Fruit fly (Drosophila melanogaster): Measurements from ENCODE around the gene CG14926.

The CG14926 gene

dm6 chr2L:11323917-11324316, 19.2 kb downstream of the CG14926 start (continued):
- TF ChIP-seq Drgx (GFP tag; IDR thresholded peaks at IDR 0.05): peak; percentile 95
- TF ChIP-seq CG31388 (GFP tag; optimal IDR thresholded peaks at IDR 0.05): peak; percentile 9
- TF ChIP-seq bbx (GFP tag; IDR thresholded peaks at IDR 0.05; ENCODE audit: partially characterized antibody): no peak
- TF ChIP-seq CG14050 (GFP tag; IDR thresholded peaks at IDR 0.05): peak; percentile 28; the same call in 1 of the 3 replicates
- TF ChIP-seq CG6272 (GFP tag; IDR thresholded peaks at IDR 0.05): no peak
- TF ChIP-seq CG12299 (tag; optimal IDR thresholded peaks at IDR 0.05): no peak
- TF ChIP-seq ro (GFP tag; IDR thresholded peaks at IDR 0.05): 0 out of 2 replicates have a peak, but pooled peaks have one; percentile 9
- no peak for TF ChIP-seq bigmax (GFP tag; optimal IDR thresholded peaks at IDR 0.05)
- TF ChIP-seq CG17568 (GFP tag; optimal IDR thresholded peaks at IDR 0.05): peak; percentile 14
- TF ChIP-seq trem (tag; optimal IDR thresholded peaks at IDR 0.05): peak; percentile 52
- no peak for TF ChIP-seq D19B (GFP tag; optimal IDR thresholded peaks at IDR 0.05)
- TF ChIP-seq wdn (GFP tag; IDR thresholded peaks at IDR 0.05): no peak
- TF ChIP-seq luna (GFP tag; optimal IDR thresholded peaks at IDR 0.05): no peak
- peak; percentile 1 for TF ChIP-seq BtbVII (GFP tag; optimal IDR thresholded peaks at IDR 0.05)
- no peak for TF ChIP-seq Opbp (GFP tag; IDR thresholded peaks at IDR 0.05; ENCODE audit: partially characterized antibody)
- peak; percentile 26; the same call in 1 of the 2 replicates for TF ChIP-seq Atf6 (GFP tag; IDR thresholded peaks at IDR 0.05)
- TF ChIP-seq CG2678 (tag; optimal IDR thresholded peaks at IDR 0.05): peak; percentile 63
- peak; percentile 58 for TF ChIP-seq CG15269 (tag; optimal IDR thresholded peaks at IDR 0.05)
- no peak for TF ChIP-seq GATAe (GFP tag; conservative IDR thresholded peaks at IDR 0.05)
- no peak for TF ChIP-seq CG10321 (GFP tag; IDR thresholded peaks at IDR 0.05)
- TF ChIP-seq Fer3 (tag; optimal IDR thresholded peaks at IDR 0.05): peak; percentile 20
- TF ChIP-seq Oli (tag; optimal IDR thresholded peaks at IDR 0.05): peak; percentile 72
- TF ChIP-seq CG18764 (GFP tag; optimal IDR thresholded peaks at IDR 0.05): peak; percentile 27
- TF ChIP-seq CG34376 (GFP tag; optimal IDR thresholded peaks at IDR 0.05): no peak
- TF ChIP-seq ewg (GFP tag; optimal IDR thresholded peaks at IDR 0.05): peak; percentile 43
- peak; percentile 60 for TF ChIP-seq oc (tag; optimal IDR thresholded peaks at IDR 0.05)
- no peak for TF ChIP-seq CG13894 (tag; optimal IDR thresholded peaks at IDR 0.05)
- peak; percentile 80 for TF ChIP-seq gem (tag; optimal IDR thresholded peaks at IDR 0.05)
- TF ChIP-seq Fer1 (GFP tag; optimal IDR thresholded peaks at IDR 0.05): no peak
- TF ChIP-seq Vsx1 (GFP tag; optimal IDR thresholded peaks at IDR 0.05): peak; percentile 3
- no peak for TF ChIP-seq CG9797 (GFP tag; optimal IDR thresholded peaks at IDR 0.05)
- no peak for TF ChIP-seq CG2129 (GFP tag; IDR thresholded peaks at IDR 0.05; ENCODE audit: partially characterized antibody)
- TF ChIP-seq CG11456 (GFP tag; IDR thresholded peaks at IDR 0.05): peak; percentile 22; the same call in 1 of the 3 replicates
- no peak for TF ChIP-seq CG13624 (GFP tag; optimal IDR thresholded peaks at IDR 0.05)
- peak; percentile 21 for TF ChIP-seq CG16815 (GFP tag; optimal IDR thresholded peaks at IDR 0.05)
- TF ChIP-seq Bgb (GFP tag; IDR thresholded peaks at IDR 0.05; ENCODE audit: partially characterized antibody): no peak
- peak; percentile 13 for TF ChIP-seq Sox100B (GFP tag; optimal IDR thresholded peaks at IDR 0.05)
- peak; percentile 5 for TF ChIP-seq CG8944 (GFP tag; optimal IDR thresholded peaks at IDR 0.05)
- TF ChIP-seq CG6683 (GFP tag; optimal IDR thresholded peaks at IDR 0.05): no peak
- TF ChIP-seq HLHmδ (GFP tag; optimal IDR thresholded peaks at IDR 0.05): no peak
- TF ChIP-seq cato (GFP tag; optimal IDR thresholded peaks at IDR 0.05; ENCODE audit: borderline replicate concordance): no peak
- TF ChIP-seq fd3F (GFP tag; optimal IDR thresholded peaks at IDR 0.05): no peak
- peak; percentile 70 for TF ChIP-seq CG6689 (GFP tag; IDR thresholded peaks at IDR 0.05)
- peak; percentile 45 for TF ChIP-seq CG30431 (GFP tag; optimal IDR thresholded peaks at IDR 0.05)
- no peak for TF ChIP-seq ERR (GFP tag; optimal IDR thresholded peaks at IDR 0.05)
- TF ChIP-seq CoRest (tag; optimal IDR thresholded peaks at IDR 0.05): peak; percentile 36
- TF ChIP-seq CG8478 (optimal IDR thresholded peaks at IDR 0.05): no peak
- no peak for TF ChIP-seq emc (GFP tag; optimal IDR thresholded peaks at IDR 0.05)
- peak; percentile 28 for TF ChIP-seq CG8089 (GFP tag; optimal IDR thresholded peaks at IDR 0.05)
- no peak for TF ChIP-seq Myb (GFP tag; optimal IDR thresholded peaks at IDR 0.05)
- peak; percentile 39; the same call in 1 of the 3 replicates for TF ChIP-seq Optix (GFP tag; IDR thresholded peaks at IDR 0.05)
